Fruit fly (Drosophila melanogaster) whole organism, embryonic: ENCODE results near the gene salm.

Experiments used
- Blimp-1 ChIP-seq: fragments of 200-800 bp; sonication (Bioruptor generic); optimal IDR thresholded peaks from 3 replicates; lab custom pipeline; 2018; ENCODE audit warnings: missing biosample characterization, missing genetic modification characterization, mild to moderate bottlenecking, moderate library complexity, missing genetic modification reagents
- CG11504 ChIP-seq: fragments of 200-800 bp; sonication (Bioruptor generic); optimal IDR thresholded peaks from 3 replicates; lab custom pipeline; 2019; ENCODE audit warnings: missing biosample characterization, mild to moderate bottlenecking, missing genetic modification characterization, moderate library complexity
- CG11696 ChIP-seq: fragments of 200-800 bp; sonication (Bioruptor generic); IDR thresholded peaks from 2 replicates; pipeline ENCODE4 v1.3.6; 2022; ENCODE audit warnings: missing biosample characterization, missing genetic modification characterization
- CG14014 ChIP-seq: fragments of 200-800 bp; sonication (Bioruptor generic); IDR thresholded peaks from 2 replicates; pipeline ENCODE4 v1.3.6; 2022; ENCODE audit warnings: missing biosample characterization, missing genetic modification characterization
- CG14860 ChIP-seq: fragments of 200-800 bp; sonication (Bioruptor generic); IDR thresholded peaks from 3 replicates; pipeline ENCODE4 v1.3.6; 2022; ENCODE audit warnings: missing biosample characterization, missing genetic modification characterization; ENCODE audit not compliant: partially characterized antibody
- CG15696 ChIP-seq: fragments of 200-800 bp; sonication (Bioruptor generic); optimal IDR thresholded peaks from 2 replicates; lab custom pipeline; 2019; ENCODE audit warnings: missing biosample characterization, mild to moderate bottlenecking, missing genetic modification characterization, moderate library complexity
- CG16813 ChIP-seq: fragments of 200-800 bp; sonication (Bioruptor generic); IDR thresholded peaks from 3 replicates; pipeline ENCODE4 v1.3.6; 2022; ENCODE audit warnings: missing biosample characterization, missing genetic modification characterization; ENCODE audit not compliant: partially characterized antibody
- CG17328 ChIP-seq: fragments of 200-800 bp; sonication (Bioruptor generic); IDR thresholded peaks from 2 replicates; pipeline ENCODE4 v1.3.6; 2022; ENCODE audit warnings: missing biosample characterization, missing genetic modification characterization
- CG17385 ChIP-seq: fragments of 200-800 bp; sonication (Bioruptor generic); optimal IDR thresholded peaks from 3 replicates; lab custom pipeline; 2018; ENCODE audit warnings: missing biosample characterization, mild to moderate bottlenecking, missing genetic modification characterization
- CG30020 ChIP-seq: fragments of 200-800 bp; optimal IDR thresholded peaks from 2 replicates; lab custom pipeline; 2019; ENCODE audit warnings: missing biosample characterization, mild to moderate bottlenecking, missing genetic modification characterization, moderate library complexity
- CG31441 ChIP-seq: fragments of 200-800 bp; sonication (Bioruptor generic); IDR thresholded peaks from 2 replicates; pipeline ENCODE4 v1.3.6; 2022; ENCODE audit warnings: missing biosample characterization, missing genetic modification characterization
- CG4707 ChIP-seq: fragments of 200-800 bp; sonication (Bioruptor generic); optimal IDR thresholded peaks from 2 replicates; lab custom pipeline; 2018; ENCODE audit warnings: missing biosample characterization, mild to moderate bottlenecking, missing genetic modification characterization, moderate library complexity
- CG4730 ChIP-seq: fragments of 200-800 bp; sonication (Bioruptor generic); IDR thresholded peaks from 2 replicates; pipeline ENCODE4 v1.3.6; 2022; ENCODE audit warnings: missing biosample characterization, missing genetic modification characterization
- CG5180 ChIP-seq: fragments of 200-800 bp; sonication (Bioruptor generic); optimal IDR thresholded peaks from 3 replicates; lab custom pipeline; 2017; ENCODE audit warnings: missing biosample characterization, missing genetic modification characterization, mild to moderate bottlenecking, moderate library complexity, missing genetic modification reagents
- CG6791 ChIP-seq: fragments of 200-800 bp; sonication (Bioruptor generic); IDR thresholded peaks from 3 replicates; pipeline ENCODE4 v1.3.6; 2022; ENCODE audit warnings: missing biosample characterization, missing genetic modification characterization; ENCODE audit not compliant: partially characterized antibody
- CG7963 ChIP-seq: fragments of 200-800 bp; sonication (Bioruptor generic); IDR thresholded peaks from 3 replicates; pipeline ENCODE4 v1.3.6; 2022; ENCODE audit warnings: missing biosample characterization, missing genetic modification characterization; ENCODE audit not compliant: partially characterized antibody
- CG9215 ChIP-seq: fragments of 200-800 bp; sonication (Bioruptor generic); IDR thresholded peaks from 2 replicates; pipeline ENCODE4 v1.3.6; 2022; ENCODE audit warnings: missing biosample characterization, missing genetic modification characterization
- CG9437 ChIP-seq: fragments of 200-800 bp; sonication (Bioruptor generic); optimal IDR thresholded peaks from 2 replicates; lab custom pipeline; 2018; ENCODE audit warnings: missing biosample characterization, mild to moderate bottlenecking, missing genetic modification characterization
- D ChIP-seq, 2 experiments: fragments of 200-800 bp in 1 of 2; fragments of >200 bp in 1 of 2; sonication (Bioruptor generic) in 1 of 2; optimal IDR thresholded peaks; 2 replicates in 1 of 2; 3 replicates in 1 of 2; lab custom pipeline; 2017; ENCODE audit warnings: mild to moderate bottlenecking in 1 of 2, missing biosample characterization in 1 of 2, missing genetic modification characterization in 1 of 2, missing genetic modification reagents in 1 of 2
- Dek ChIP-seq: fragments of 200-800 bp; sonication (Bioruptor generic); optimal IDR thresholded peaks from 3 replicates; lab custom pipeline; 2019; ENCODE audit warnings: missing biosample characterization, mild to moderate bottlenecking, missing genetic modification characterization, moderate library complexity
- Dll ChIP-seq: fragments of 200-800 bp; sonication (Bioruptor generic); IDR thresholded peaks from 4 replicates; pipeline ENCODE4 v1.3.6; 2022; ENCODE audit warnings: missing biosample characterization, missing genetic modification characterization; ENCODE audit not compliant: partially characterized antibody
- Drgx ChIP-seq: fragments of 200-800 bp; sonication (Bioruptor generic); IDR thresholded peaks from 2 replicates; pipeline ENCODE4 v1.3.6; 2022; ENCODE audit warnings: missing biosample characterization, missing genetic modification characterization
- Ets65A ChIP-seq: fragments of 200-800 bp; sonication (Bioruptor generic); peaks from one replicate; lab custom pipeline; 2016; ENCODE audit warnings: missing biosample characterization, missing genetic modification characterization
- Gug ChIP-seq: fragments of 200-800 bp; sonication (Bioruptor generic); IDR thresholded peaks from 4 replicates; pipeline ENCODE4 v1.3.6; 2022; ENCODE audit warnings: missing biosample characterization, missing genetic modification characterization
- Kr ChIP-seq: fragments of 200-800 bp; sonication (Bioruptor generic); optimal IDR thresholded peaks from 2 replicates; lab custom pipeline; 2017; ENCODE audit warnings: missing biosample characterization, mild to moderate bottlenecking, missing genetic modification characterization
- NK7.1 ChIP-seq: fragments of 200-800 bp; sonication (Bioruptor generic); optimal IDR thresholded peaks from 3 replicates; lab custom pipeline; 2016; ENCODE audit warnings: missing biosample characterization, missing genetic modification characterization
- Opbp ChIP-seq: fragments of 200-800 bp; sonication (Bioruptor generic); IDR thresholded peaks from 3 replicates; pipeline ENCODE4 v1.3.6; 2022; ENCODE audit warnings: missing biosample characterization, missing genetic modification characterization; ENCODE audit not compliant: partially characterized antibody
- Sox102F ChIP-seq: fragments of 200-800 bp; sonication (Bioruptor generic); optimal IDR thresholded peaks from 2 replicates; lab custom pipeline; 2018; ENCODE audit warnings: missing biosample characterization, mild to moderate bottlenecking, missing genetic modification characterization, moderate library complexity
- bbx ChIP-seq: fragments of 200-800 bp; sonication (Bioruptor generic); IDR thresholded peaks from 2 replicates; pipeline ENCODE4 v1.3.6; 2022; ENCODE audit warnings: missing biosample characterization, missing genetic modification characterization; ENCODE audit not compliant: partially characterized antibody
- cad ChIP-seq: fragments of >200 bp; optimal IDR thresholded peaks from 2 replicates; lab custom pipeline; 2017; ENCODE audit warnings: missing biosample characterization, missing genetic modification characterization
- cwo ChIP-seq: fragments of 200-800 bp; sonication (Bioruptor generic); optimal IDR thresholded peaks from 3 replicates; lab custom pipeline; 2017; ENCODE audit warnings: missing biosample characterization, missing genetic modification characterization, mild to moderate bottlenecking, moderate library complexity, missing genetic modification reagents
- dmrt11E ChIP-seq: fragments of 200-800 bp; sonication (Bioruptor generic); optimal IDR thresholded peaks from 3 replicates; lab custom pipeline; 2018; ENCODE audit warnings: missing biosample characterization, mild to moderate bottlenecking, missing genetic modification characterization, moderate library complexity
- dysf ChIP-seq: fragments of 200-800 bp; sonication (Bioruptor generic); IDR thresholded peaks from 3 replicates; pipeline ENCODE4 v1.3.6; 2022; ENCODE audit warnings: missing biosample characterization, missing genetic modification characterization
- grau ChIP-seq: fragments of 200-800 bp; optimal IDR thresholded peaks from 3 replicates; lab custom pipeline; 2019; ENCODE audit warnings: missing biosample characterization, mild to moderate bottlenecking, missing genetic modification characterization, moderate library complexity
- mld ChIP-seq: fragments of 200-800 bp; sonication (Bioruptor generic); IDR thresholded peaks from 3 replicates; pipeline ENCODE4 v1.3.6; 2022; ENCODE audit warnings: missing biosample characterization, missing genetic modification characterization; ENCODE audit not compliant: partially characterized antibody
- phol ChIP-seq: fragments of 200-800 bp; sonication (Bioruptor generic); optimal IDR thresholded peaks from 3 replicates; lab custom pipeline; 2018; ENCODE audit warnings: missing biosample characterization, mild to moderate bottlenecking, missing genetic modification characterization, moderate library complexity
- row ChIP-seq: fragments of 200-800 bp; sonication (Bioruptor generic); IDR thresholded peaks from 3 replicates; pipeline ENCODE4 v1.3.6; 2022; ENCODE audit warnings: missing biosample characterization, missing genetic modification characterization
- sens ChIP-seq: fragments of 200-800 bp; sonication (Bioruptor generic); peaks from one replicate; lab custom pipeline; 2016; ENCODE audit warnings: missing biosample characterization, missing genetic modification characterization
- sna ChIP-seq: fragments of 200-800 bp; sonication (Bioruptor generic); IDR thresholded peaks from 2 replicates; pipeline ENCODE4 v1.3.6; 2022; ENCODE audit warnings: missing biosample characterization, missing genetic modification characterization; ENCODE audit not compliant: partially characterized antibody
- stwl ChIP-seq: fragments of 200-800 bp; sonication (Bioruptor generic); optimal IDR thresholded peaks from 3 replicates; lab custom pipeline; 2018; ENCODE audit warnings: missing biosample characterization, mild to moderate bottlenecking, missing genetic modification characterization, moderate library complexity
- trh ChIP-seq: fragments of 200-800 bp; sonication (Bioruptor generic); optimal IDR thresholded peaks from 2 replicates; lab custom pipeline; 2016; ENCODE audit warnings: missing biosample characterization, missing genetic modification characterization
- usp ChIP-seq: fragments of >200 bp; optimal IDR thresholded peaks from 2 replicates; lab custom pipeline; 2017; ENCODE audit warnings: missing biosample characterization, missing genetic modification characterization
- vvl ChIP-seq: fragments of 200-800 bp; sonication (Bioruptor generic); IDR thresholded peaks from 2 replicates; pipeline ENCODE4 v1.3.6; 2022; ENCODE audit warnings: missing biosample characterization, missing genetic modification characterization
- zen ChIP-seq: fragments of 200-800 bp; sonication (Bioruptor generic); optimal IDR thresholded peaks from 3 replicates; lab custom pipeline; 2018; ENCODE audit warnings: missing biosample characterization, mild to moderate bottlenecking, missing genetic modification characterization, moderate library complexity
- zfh1 ChIP-seq: fragments of 200-800 bp; sonication (Bioruptor generic); IDR thresholded peaks from 3 replicates; pipeline ENCODE4 v1.3.6; 2022; ENCODE audit warnings: missing biosample characterization, missing genetic modification characterization

Gene salm

dm6 chr2L:11432070-11432469 is 13.3 kb downstream of the salm start:
- TF ChIP-seq CG5180 (GFP tag; lab: Kevin White, UChicago): no peak
- TF ChIP-seq sens (GFP tag; lab: Kevin White, UChicago): peak; percentile 64
- TF ChIP-seq CG4707 (GFP tag; lab: Kevin White, UChicago): peak; percentile 27

dm6 chr2L:11429529-11429928 is 15.9 kb downstream of the salm start:
- no peak for TF ChIP-seq Gug (GFP tag; lab: Robert Waterston, UW)
- no peak for TF ChIP-seq dmrt11E (tag; lab: Kevin White, UChicago)
- no peak for TF ChIP-seq trh (GFP tag; lab: Kevin White, UChicago)
- peak; percentile 28; the same call in 1 of the 2 replicates for TF ChIP-seq bbx
- no peak for TF ChIP-seq usp (GFP tag; lab: Kevin White, UChicago)
- peak; percentile 68 for TF ChIP-seq CG6791 (GFP tag; lab: Robert Waterston, UW)
- TF ChIP-seq CG14860: 0 out of 3 replicates have a peak, but pooled peaks have one; percentile 32
- TF ChIP-seq mld (GFP tag; lab: Robert Waterston, UW): 0 out of 3 replicates have a peak, but pooled peaks have one; percentile 9
- TF ChIP-seq Opbp (GFP tag; lab: Robert Waterston, UW): peak; percentile 52; the same call in 1 of the 3 replicates
- TF ChIP-seq sens (GFP tag; lab: Kevin White, UChicago): no peak
- TF ChIP-seq CG9215 (GFP tag; lab: Robert Waterston, UW): peak; percentile 53
- TF ChIP-seq cad (GFP tag; lab: Kevin White, UChicago): no peak
- TF ChIP-seq stwl (tag; lab: Kevin White, UChicago): peak; percentile 99
- TF ChIP-seq CG14014 (GFP tag; lab: Robert Waterston, UW): no peak
- 0 out of 4 replicates have a peak, but pooled peaks have one; percentile 30 for TF ChIP-seq Dll
- TF ChIP-seq CG11504 (tag; lab: Kevin White, UChicago): no peak
- TF ChIP-seq sna (GFP tag; lab: Robert Waterston, UW): 0 out of 2 replicates have a peak, but pooled peaks have one; percentile 24
- peak; percentile 27; the same call in 1 of the 3 replicates for TF ChIP-seq CG16813 (GFP tag; lab: Robert Waterston, UW)

- TF ChIP-seq dysf (GFP tag; lab: Robert Waterston, UW) (0 out of 3 replicates have a peak, but pooled peaks have one; percentile 9), zen (tag; lab: Kevin White, UChicago) (no peak), CG30020 (tag; lab: Kevin White, UChicago) (no peak), CG7963 (GFP tag; lab: Robert Waterston, UW) (no peak), Dek (tag; lab: Kevin White, UChicago) (no peak), Kr (no peak), CG11696 (GFP tag; lab: Robert Waterston, UW) (no peak), Ets65A (peak; percentile 1), Blimp-1 (GFP tag; lab: Kevin White, UChicago) (peak; percentile 9), Sox102F (peak; percentile 26), CG17385 (GFP tag; lab: Kevin White, UChicago) (no peak), CG4730 (GFP tag; lab: Robert Waterston, UW) (no peak), dmrt11E (tag; lab: Kevin White, UChicago) (peak; percentile 42), NK7.1 (GFP tag; lab: Kevin White, UChicago) (no peak), cwo (GFP tag; lab: Kevin White, UChicago) (no peak), CG15696 (tag; lab: Kevin White, UChicago) (no peak), CG9437 (GFP tag; lab: Kevin White, UChicago) (no peak), vvl (GFP tag; lab: Robert Waterston, UW) (0 out of 2 replicates have a peak, but pooled peaks have one; percentile 21), zfh1 (GFP tag; lab: Robert Waterston, UW) (0 out of 3 replicates have a peak, but pooled peaks have one; percentile 25), phol (tag; lab: Kevin White, UChicago) (peak; percentile 25), row (GFP tag; lab: Robert Waterston, UW) (0 out of 3 replicates have a peak, but pooled peaks have one; percentile 11), CG17328 (GFP tag; lab: Robert Waterston, UW) (peak; percentile 10; the same call in 1 of the 2 replicates), D (optimal IDR thresholded peaks at IDR 0.05; lab: Kevin White, UChicago) (no peak), D (GFP tag; optimal IDR thresholded peaks at IDR 0.05; lab: Kevin White, UChicago) (no peak), grau (tag; lab: Kevin White, UChicago) (peak; percentile 10), Drgx (GFP tag; lab: Robert Waterston, UW) (peak; percentile 77; the same call in 1 of the 2 replicates), sna (GFP tag; lab: Robert Waterston, UW) (no peak), CG31441 (GFP tag; lab: Robert Waterston, UW) (no peak)
Observed at dm6 chr2L:11427656-11428055, 17.8 kb downstream of the salm start.
